Fruit fly (Drosophila melanogaster) whole organism, embryonic: Measurements from ENCODE around the gene mats.

Experiments
- ATbp ChIP-seq: fragments of 200-800 bp; sonication (Bioruptor generic); optimal IDR thresholded peaks from 2 replicates; lab custom pipeline; 2017; ENCODE audit warnings: missing biosample characterization, mild to moderate bottlenecking, missing genetic modification characterization, missing genetic modification reagents
- BtbVII ChIP-seq: fragments of 200-800 bp; sonication (Bioruptor generic); optimal IDR thresholded peaks from 3 replicates; lab custom pipeline; 2017; ENCODE audit warnings: missing biosample characterization, mild to moderate bottlenecking, missing genetic modification characterization
- CG11247 ChIP-seq: fragments of 200-800 bp; sonication (Bioruptor generic); IDR thresholded peaks from 2 replicates; pipeline ENCODE4 v1.3.6; 2022; ENCODE audit warnings: missing biosample characterization, missing genetic modification characterization
- CG12391 ChIP-seq: fragments of 200-800 bp; sonication (Bioruptor generic); optimal IDR thresholded peaks from 3 replicates; lab custom pipeline; 2018; ENCODE audit warnings: missing biosample characterization, mild to moderate bottlenecking, missing genetic modification characterization, moderate library complexity
- CG16813 ChIP-seq: fragments of 200-800 bp; sonication (Bioruptor generic); IDR thresholded peaks from 3 replicates; pipeline ENCODE4 v1.3.6; 2022; ENCODE audit warnings: missing biosample characterization, missing genetic modification characterization; ENCODE audit not compliant: partially characterized antibody
- CG17186 ChIP-seq: fragments of 200-800 bp; sonication (Bioruptor generic); optimal IDR thresholded peaks from 3 replicates; lab custom pipeline; 2017; ENCODE audit warnings: missing biosample characterization, missing genetic modification reagents, missing genetic modification characterization
- CG17612 ChIP-seq: fragments of 200-800 bp; sonication (Bioruptor generic); IDR thresholded peaks from 2 replicates; pipeline ENCODE4 v1.3.6; 2022; ENCODE audit warnings: missing biosample characterization, missing genetic modification characterization
- CG18262 ChIP-seq: fragments of 200-800 bp; optimal IDR thresholded peaks from 3 replicates; lab custom pipeline; 2019; ENCODE audit warnings: missing biosample characterization, mild to moderate bottlenecking, missing genetic modification characterization, moderate library complexity
- CG32772 ChIP-seq: fragments of 200-800 bp; sonication (Bioruptor generic); IDR thresholded peaks from 2 replicates; pipeline ENCODE4 v1.3.6; 2022; ENCODE audit warnings: missing biosample characterization, missing genetic modification characterization
- CG3407 ChIP-seq: fragments of 200-800 bp; sonication (Bioruptor generic); optimal IDR thresholded peaks from 2 replicates; lab custom pipeline; 2018; ENCODE audit warnings: missing biosample characterization, mild to moderate bottlenecking, missing genetic modification characterization
- CG3838 ChIP-seq: fragments of 200-800 bp; sonication (Bioruptor generic); optimal IDR thresholded peaks from 3 replicates; lab custom pipeline; 2016; ENCODE audit warnings: missing biosample characterization, missing genetic modification characterization
- CG4360 ChIP-seq: fragments of 200-800 bp; sonication (Bioruptor generic); IDR thresholded peaks from 2 replicates; pipeline ENCODE4 v1.3.6; 2022; ENCODE audit warnings: missing biosample characterization, missing genetic modification characterization
- CG4424 ChIP-seq: fragments of 200-800 bp; sonication (Bioruptor generic); optimal IDR thresholded peaks from 3 replicates; lab custom pipeline; 2016; ENCODE audit warnings: missing biosample characterization, missing genetic modification characterization
- CG4617 ChIP-seq: fragments of 200-800 bp; sonication (Bioruptor generic); optimal IDR thresholded peaks from 3 replicates; lab custom pipeline; 2016; ENCODE audit warnings: missing biosample characterization, missing genetic modification characterization, borderline replicate concordance
- CG5180 ChIP-seq: fragments of 200-800 bp; sonication (Bioruptor generic); optimal IDR thresholded peaks from 3 replicates; lab custom pipeline; 2017; ENCODE audit warnings: missing biosample characterization, missing genetic modification characterization, mild to moderate bottlenecking, moderate library complexity, missing genetic modification reagents
- CG6854 ChIP-seq: fragments of 200-800 bp; sonication (Bioruptor generic); optimal IDR thresholded peaks from 3 replicates; lab custom pipeline; 2017; ENCODE audit warnings: missing biosample characterization, mild to moderate bottlenecking, missing genetic modification characterization
- CG7928 ChIP-seq: fragments of 200-800 bp; sonication (Bioruptor generic); optimal IDR thresholded peaks from 2 replicates; lab custom pipeline; 2017; ENCODE audit warnings: missing biosample characterization, mild to moderate bottlenecking, missing genetic modification characterization
- CG7987 ChIP-seq: fragments of 200-800 bp; sonication (Bioruptor generic); optimal IDR thresholded peaks from 2 replicates; lab custom pipeline; 2018; ENCODE audit warnings: missing biosample characterization, mild to moderate bottlenecking, missing genetic modification characterization, moderate library complexity
- CG8478 ChIP-seq: fragments of >200 bp; optimal IDR thresholded peaks from 2 replicates; lab custom pipeline; 2018
- CG8924 ChIP-seq: fragments of 200-800 bp; optimal IDR thresholded peaks from 3 replicates; lab custom pipeline; 2019; ENCODE audit warnings: missing biosample characterization, mild to moderate bottlenecking, missing genetic modification characterization, moderate library complexity
- CrebB ChIP-seq: fragments of 200-800 bp; sonication (Bioruptor generic); optimal IDR thresholded peaks from 3 replicates; lab custom pipeline; 2018; ENCODE audit warnings: missing biosample characterization, mild to moderate bottlenecking, missing genetic modification characterization
- D19A ChIP-seq: fragments of 200-800 bp; optimal IDR thresholded peaks from 3 replicates; lab custom pipeline; 2019; ENCODE audit warnings: missing biosample characterization, mild to moderate bottlenecking, missing genetic modification characterization, moderate library complexity
- Doc2 ChIP-seq: fragments of 200-800 bp; sonication (Bioruptor generic); IDR thresholded peaks from 2 replicates; pipeline ENCODE4 v1.3.6; 2022; ENCODE audit warnings: missing biosample characterization, missing genetic modification characterization
- Dp ChIP-seq: fragments of 200-800 bp; sonication (Bioruptor generic); optimal IDR thresholded peaks from 2 replicates; lab custom pipeline; 2018; ENCODE audit warnings: missing biosample characterization, mild to moderate bottlenecking, missing genetic modification characterization, moderate library complexity
- E2f2 ChIP-seq: fragments of 200-800 bp; sonication (Bioruptor generic); IDR thresholded peaks from 2 replicates; pipeline ENCODE4 v1.3.6; 2022; ENCODE audit warnings: missing biosample characterization, missing genetic modification characterization
- Fer2 ChIP-seq: fragments of 200-800 bp; sonication (Bioruptor generic); optimal IDR thresholded peaks from 2 replicates; lab custom pipeline; 2018; ENCODE audit warnings: missing biosample characterization, mild to moderate bottlenecking, missing genetic modification characterization, moderate library complexity
- H2.0 ChIP-seq: fragments of 200-800 bp; sonication (Bioruptor generic); IDR thresholded peaks from 2 replicates; pipeline ENCODE4 v1.3.6; 2022; ENCODE audit warnings: missing biosample characterization, missing genetic modification characterization
- HHEX ChIP-seq: fragments of 200-800 bp; sonication (Bioruptor generic); optimal IDR thresholded peaks from 3 replicates; lab custom pipeline; 2017; ENCODE audit warnings: missing biosample characterization, mild to moderate bottlenecking, missing genetic modification characterization, missing genetic modification reagents
- Max ChIP-seq: fragments of 200-800 bp; sonication (Bioruptor generic); optimal IDR thresholded peaks from 2 replicates; lab custom pipeline; 2016; ENCODE audit warnings: missing biosample characterization, mild to moderate bottlenecking, missing genetic modification characterization
- NC2α ChIP-seq: fragments of 200-800 bp; sonication (Bioruptor generic); optimal IDR thresholded peaks from 2 replicates; lab custom pipeline; 2016; ENCODE audit warnings: missing biosample characterization, missing genetic modification characterization
- Opbp ChIP-seq: fragments of 200-800 bp; sonication (Bioruptor generic); IDR thresholded peaks from 3 replicates; pipeline ENCODE4 v1.3.6; 2022; ENCODE audit warnings: missing biosample characterization, missing genetic modification characterization; ENCODE audit not compliant: partially characterized antibody
- Xrp1 ChIP-seq: fragments of 200-800 bp; sonication (Bioruptor generic); IDR thresholded peaks from 2 replicates; pipeline ENCODE4 v1.3.6; 2022; ENCODE audit warnings: missing biosample characterization, missing genetic modification characterization
- al ChIP-seq: fragments of 200-800 bp; sonication (Bioruptor generic); IDR thresholded peaks from 2 replicates; pipeline ENCODE4 v1.3.6; 2022; ENCODE audit warnings: missing biosample characterization, missing genetic modification characterization
- ato ChIP-seq: fragments of 200-800 bp; sonication (Bioruptor generic); IDR thresholded peaks from 2 replicates; pipeline ENCODE4 v1.3.6; 2022; ENCODE audit warnings: missing biosample characterization, missing genetic modification characterization; ENCODE audit not compliant: partially characterized antibody
- bsh ChIP-seq, 2 experiments: fragments of 200-800 bp; sonication (Bioruptor generic); optimal IDR thresholded peaks; 2 replicates each; lab custom pipeline; 2017 to 2018; ENCODE audit warnings: mild to moderate bottlenecking in 2 of 2, missing biosample characterization in 2 of 2, missing genetic modification characterization in 2 of 2, moderate library complexity in 1 of 2
- chinmo ChIP-seq: fragments of 200-800 bp; sonication (Bioruptor generic); IDR thresholded peaks from 4 replicates; pipeline ENCODE4 v1.3.6; 2022; ENCODE audit warnings: missing biosample characterization, missing genetic modification characterization; ENCODE audit not compliant: partially characterized antibody
- esg ChIP-seq: fragments of 200-800 bp; sonication (Bioruptor generic); conservative IDR thresholded peaks from 2 replicates; pipeline ENCODE4 v1.3.6; 2022; ENCODE audit warnings: missing biosample characterization, missing genetic modification characterization
- kay ChIP-seq: fragments of 200-800 bp; sonication (Bioruptor generic); optimal IDR thresholded peaks from 2 replicates; lab custom pipeline; 2016; ENCODE audit warnings: missing biosample characterization, missing genetic modification characterization
- lmd ChIP-seq: fragments of 200-800 bp; sonication (Bioruptor generic); IDR thresholded peaks from 2 replicates; pipeline ENCODE4 v1.3.6; 2022; ENCODE audit warnings: missing biosample characterization, missing genetic modification characterization
- luna ChIP-seq: fragments of 200-800 bp; sonication (Bioruptor generic); optimal IDR thresholded peaks from 2 replicates; lab custom pipeline; 2016; ENCODE audit warnings: missing biosample characterization, missing genetic modification characterization
- maf-S ChIP-seq: fragments of 200-800 bp; sonication (Bioruptor generic); optimal IDR thresholded peaks from 2 replicates; lab custom pipeline; 2016; ENCODE audit warnings: missing biosample characterization, missing genetic modification characterization
- nmo ChIP-seq: fragments of 200-800 bp; sonication (Bioruptor generic); optimal IDR thresholded peaks from 2 replicates; lab custom pipeline; 2018; ENCODE audit warnings: missing biosample characterization, mild to moderate bottlenecking, missing genetic modification characterization, moderate library complexity
- row ChIP-seq: fragments of 200-800 bp; sonication (Bioruptor generic); IDR thresholded peaks from 3 replicates; pipeline ENCODE4 v1.3.6; 2022; ENCODE audit warnings: missing biosample characterization, missing genetic modification characterization
- scrt ChIP-seq: fragments of 200-800 bp; sonication (Bioruptor generic); optimal IDR thresholded peaks from 2 replicates; lab custom pipeline; 2018; ENCODE audit warnings: missing biosample characterization, mild to moderate bottlenecking, missing genetic modification characterization, moderate library complexity
- sisA ChIP-seq: fragments of 200-800 bp; sonication (Bioruptor generic); IDR thresholded peaks from 2 replicates; pipeline ENCODE4 v1.3.6; 2022; ENCODE audit warnings: missing biosample characterization, missing genetic modification characterization
- sna ChIP-seq: fragments of 200-800 bp; sonication (Bioruptor generic); IDR thresholded peaks from 2 replicates; pipeline ENCODE4 v1.3.6; 2022; ENCODE audit warnings: missing biosample characterization, missing genetic modification characterization; ENCODE audit not compliant: partially characterized antibody
- sug ChIP-seq: fragments of 200-800 bp; optimal IDR thresholded peaks from 2 replicates; lab custom pipeline; 2019; ENCODE audit warnings: missing biosample characterization, mild to moderate bottlenecking, missing genetic modification characterization, moderate library complexity
- trem ChIP-seq: fragments of 200-800 bp; optimal IDR thresholded peaks from 3 replicates; lab custom pipeline; 2019; ENCODE audit warnings: missing biosample characterization, mild to moderate bottlenecking, missing genetic modification characterization, moderate library complexity
- tup ChIP-seq: fragments of 200-800 bp; sonication (Bioruptor generic); optimal IDR thresholded peaks from 2 replicates; lab custom pipeline; 2016; ENCODE audit warnings: missing biosample characterization, mild to moderate bottlenecking, missing genetic modification characterization, moderate library complexity

mats gene

dm6 chr3R:22468829-22469487 lies 48.0 kb downstream of the mats start (continued):
- TF ChIP-seq CG6854 (GFP tag; lab: Kevin White, UChicago) = peak; percentile 85
- peak; percentile 77 for TF ChIP-seq Fer2
- TF ChIP-seq CG3407 (GFP tag; lab: Kevin White, UChicago) = peak; percentile 47
- TF ChIP-seq E2f2 = peak; percentile 57
- TF ChIP-seq row (GFP tag; lab: Robert Waterston, UW) = peak; percentile 93
- TF ChIP-seq H2.0 (GFP tag; lab: Robert Waterston, UW) = peak; percentile 81
- peak; percentile 23 for TF ChIP-seq NC2α (GFP tag; lab: Kevin White, UChicago)
- TF ChIP-seq CG7987 = peak; percentile 79
- peak; percentile 82 for TF ChIP-seq CrebB (tag; lab: Kevin White, UChicago)
- peak; percentile 86 for TF ChIP-seq lmd (GFP tag; lab: Robert Waterston, UW)
- TF ChIP-seq scrt (GFP tag; lab: Kevin White, UChicago) = peak; percentile 87
- peak; percentile 10 for TF ChIP-seq CG17186 (GFP tag; lab: Kevin White, UChicago)
- TF ChIP-seq Max = peak; percentile 81
- TF ChIP-seq bsh (GFP tag; optimal IDR thresholded peaks at IDR 0.05; lab: Kevin White, UChicago) = peak in 1 of 2 experiments; percentile 75
- TF ChIP-seq al = peak; percentile 76
- peak; percentile 93 for TF ChIP-seq nmo (GFP tag; lab: Kevin White, UChicago)
- TF ChIP-seq CG4360 (GFP tag; lab: Robert Waterston, UW) = 0 out of 2 replicates have a peak, but pooled peaks have one; percentile 24
- TF ChIP-seq CG8924 (tag; lab: Kevin White, UChicago) = peak; percentile 87
- no peak for TF ChIP-seq Dp (GFP tag; lab: Kevin White, UChicago)
- peak; percentile 79 for TF ChIP-seq kay (GFP tag; lab: Kevin White, UChicago)
- peak; percentile 43 for TF ChIP-seq CG4617 (GFP tag; lab: Kevin White, UChicago)
- TF ChIP-seq BtbVII (GFP tag; lab: Kevin White, UChicago) = peak; percentile 88
- TF ChIP-seq CG7928 = peak; percentile 41
- TF ChIP-seq CG18262 = no peak
- TF ChIP-seq Doc2 (GFP tag; lab: Robert Waterston, UW) = 0 out of 2 replicates have a peak, but pooled peaks have one; percentile 39
- peak; percentile 79 for TF ChIP-seq D19A (tag; lab: Kevin White, UChicago)
- peak; percentile 83 for TF ChIP-seq sisA
- peak; percentile 86 for TF ChIP-seq ATbp (GFP tag; lab: Kevin White, UChicago)
- TF ChIP-seq chinmo (GFP tag; lab: Robert Waterston, UW) = peak; percentile 64; the same call in 1 of the 4 replicates
- TF ChIP-seq CG11247 = peak; percentile 81
- TF ChIP-seq CG5180 = peak; percentile 76
- peak; percentile 80 for TF ChIP-seq CG12391 (tag; lab: Kevin White, UChicago)
- no peak for TF ChIP-seq sna
- TF ChIP-seq Xrp1 (GFP tag; lab: Robert Waterston, UW) = peak; percentile 83
- TF ChIP-seq CG4424 (GFP tag; lab: Kevin White, UChicago) = peak; percentile 80
- peak; percentile 67 for TF ChIP-seq CG8478
- TF ChIP-seq luna = peak; percentile 70
- no peak for TF ChIP-seq CG16813 (GFP tag; lab: Robert Waterston, UW)
- TF ChIP-seq esg (GFP tag; lab: Robert Waterston, UW) = peak; percentile 83
- TF ChIP-seq HHEX (GFP tag; lab: Kevin White, UChicago) = peak; percentile 90
- peak; percentile 86 for TF ChIP-seq sug (tag; lab: Kevin White, UChicago)
- TF ChIP-seq Opbp (GFP tag; lab: Robert Waterston, UW) = no peak
- peak; percentile 34 for TF ChIP-seq trem (tag; lab: Kevin White, UChicago)
- TF ChIP-seq tup (GFP tag; lab: Kevin White, UChicago) = peak; percentile 87
- peak; percentile 86 for TF ChIP-seq maf-S
- peak; percentile 31; the same call in 1 of the 2 replicates for TF ChIP-seq CG17612 (GFP tag; lab: Robert Waterston, UW)
- no peak for TF ChIP-seq ato
- no peak for TF ChIP-seq CG3838
- TF ChIP-seq CG32772 (GFP tag; lab: Robert Waterston, UW) = peak; percentile 77
